Fruit fly (Drosophila melanogaster): ENCODE results near the gene ScsbetaA.
A peak's percentile ranks its signal among the peaks of the same experiment; 100 is the strongest.

ScsbetaA gene

DNA sequence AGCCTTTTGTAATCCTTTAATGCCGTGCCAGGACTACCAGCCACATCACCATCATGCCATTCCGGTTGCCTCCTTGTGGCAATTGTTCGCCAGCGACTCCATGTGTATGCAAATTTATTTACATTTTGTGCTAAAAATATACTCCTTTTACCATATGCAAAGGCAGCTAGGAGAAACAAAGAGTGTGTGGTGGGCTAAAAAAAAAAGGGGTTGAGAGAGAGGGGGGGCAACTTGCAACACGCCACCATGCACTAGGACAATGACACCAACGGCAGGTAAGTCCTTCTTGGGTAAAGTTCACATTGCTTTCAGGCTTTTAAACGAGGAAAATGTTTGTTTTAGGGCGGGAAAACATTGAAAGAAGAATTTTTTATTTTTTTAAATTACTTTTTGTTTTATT, 23.6 kb upstream of the ScsbetaA start:
- TF ChIP-seq Pif1B (GFP tag; optimal IDR thresholded peaks at IDR 0.05) (no peak), EcR (GFP tag; optimal IDR thresholded peaks at IDR 0.05) (peak; percentile 79), CG8301 (tag; optimal IDR thresholded peaks at IDR 0.05) (no peak)

DNA sequence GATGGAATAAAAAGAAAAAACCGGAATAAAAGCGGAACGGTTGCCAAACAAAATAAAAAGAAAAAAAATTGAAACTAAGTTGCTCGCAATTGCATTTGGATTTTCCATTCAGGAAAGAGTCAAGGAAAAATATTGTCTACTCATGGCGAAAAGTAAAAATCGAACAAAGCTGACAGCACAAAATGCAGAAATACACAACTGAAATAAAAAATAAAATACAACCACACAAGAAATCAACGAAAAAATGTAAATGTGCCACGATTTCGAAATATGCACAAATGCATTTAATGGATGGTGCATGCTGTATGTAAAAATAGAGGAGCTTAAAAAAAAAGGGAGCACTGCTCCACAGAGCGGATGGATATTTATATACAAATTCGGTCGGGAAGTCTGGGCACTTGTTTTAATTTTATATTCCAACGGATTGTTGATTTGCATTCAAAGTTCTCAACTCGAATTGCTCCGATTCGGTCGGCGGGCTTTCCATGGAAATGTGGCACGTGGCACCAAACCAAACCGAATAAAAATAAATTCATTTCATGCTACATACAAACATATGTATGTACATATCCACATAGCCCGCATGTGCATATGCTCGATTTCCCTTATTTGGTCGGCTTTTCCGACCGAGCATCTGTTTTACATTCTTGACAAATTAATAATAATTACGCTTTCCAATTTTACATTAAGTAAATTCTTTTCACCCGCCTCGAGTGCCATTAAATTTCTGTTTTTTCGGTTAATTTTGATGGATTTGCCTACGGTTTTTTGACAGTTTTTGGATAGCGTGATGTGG, 22.8 kb upstream of the ScsbetaA start:
- TF ChIP-seq CG32121 (GFP tag; IDR thresholded peaks at IDR 0.05) (no peak), rn (GFP tag; IDR thresholded peaks at IDR 0.05) (no peak), D1 (tag; optimal IDR thresholded peaks at IDR 0.05) (no peak), CG4496 (GFP tag; IDR thresholded peaks at IDR 0.05) (0 out of 3 replicates have a peak, but pooled peaks have one; percentile 28), fd96Ca (GFP tag; IDR thresholded peaks at IDR 0.05) (no peak), CG12605 (GFP tag; IDR thresholded peaks at IDR 0.05) (0 out of 2 replicates have a peak, but pooled peaks have one; percentile 26), Snoo (tag; optimal IDR thresholded peaks at IDR 0.05) (no peak), Ets98B (GFP tag; IDR thresholded peaks at IDR 0.05) (no peak; the same call in 1 of the 2 replicates)

DNA sequence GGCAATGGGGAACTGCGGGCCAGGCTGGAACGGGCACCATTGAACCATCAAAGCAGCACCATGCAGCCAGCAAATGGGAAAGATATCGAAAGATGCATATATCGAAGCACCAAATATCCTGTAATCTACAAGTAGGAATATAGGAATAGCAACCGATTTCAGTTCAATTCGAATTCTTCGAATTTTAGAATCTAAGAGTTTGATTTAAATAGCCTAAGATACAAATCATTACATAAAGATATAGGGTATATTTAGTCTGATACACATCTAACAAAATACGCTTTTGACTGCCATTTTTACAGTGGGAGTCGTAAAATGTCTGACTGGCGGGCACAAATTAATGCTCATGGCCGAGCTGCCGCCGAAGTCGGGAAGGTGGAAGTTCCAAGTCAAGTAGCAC, 19.7 kb upstream of the ScsbetaA start:
- TF ChIP-seq EcR (GFP tag; optimal IDR thresholded peaks at IDR 0.05) (no peak), CG4496 (GFP tag; IDR thresholded peaks at IDR 0.05) (peak; percentile 26; the same call in 1 of the 3 replicates), Pif1B (GFP tag; optimal IDR thresholded peaks at IDR 0.05) (no peak), fd96Ca (GFP tag; IDR thresholded peaks at IDR 0.05) (no peak), CG17806 (tag; optimal IDR thresholded peaks at IDR 0.05) (no peak), CG12605 (GFP tag; IDR thresholded peaks at IDR 0.05) (0 out of 2 replicates have a peak, but pooled peaks have one; percentile 23), D1 (tag; optimal IDR thresholded peaks at IDR 0.05) (no peak), CG9948 (tag; optimal IDR thresholded peaks at IDR 0.05) (peak; percentile 2), CG32121 (GFP tag; IDR thresholded peaks at IDR 0.05) (peak; percentile 53; the same call in 1 of the 2 replicates), Ets98B (GFP tag; IDR thresholded peaks at IDR 0.05) (no peak), Pif1A (GFP tag; optimal IDR thresholded peaks at IDR 0.05) (peak; percentile 1), CG15710 (tag; optimal IDR thresholded peaks at IDR 0.05) (no peak), CG8301 (tag; optimal IDR thresholded peaks at IDR 0.05) (peak; percentile 58), CG34367 (tag; optimal IDR thresholded peaks at IDR 0.05) (no peak), Snoo (tag; optimal IDR thresholded peaks at IDR 0.05) (no peak), rn (GFP tag; IDR thresholded peaks at IDR 0.05) (no peak), CG14655 (GFP tag; optimal IDR thresholded peaks at IDR 0.05) (peak; percentile 46)

DNA sequence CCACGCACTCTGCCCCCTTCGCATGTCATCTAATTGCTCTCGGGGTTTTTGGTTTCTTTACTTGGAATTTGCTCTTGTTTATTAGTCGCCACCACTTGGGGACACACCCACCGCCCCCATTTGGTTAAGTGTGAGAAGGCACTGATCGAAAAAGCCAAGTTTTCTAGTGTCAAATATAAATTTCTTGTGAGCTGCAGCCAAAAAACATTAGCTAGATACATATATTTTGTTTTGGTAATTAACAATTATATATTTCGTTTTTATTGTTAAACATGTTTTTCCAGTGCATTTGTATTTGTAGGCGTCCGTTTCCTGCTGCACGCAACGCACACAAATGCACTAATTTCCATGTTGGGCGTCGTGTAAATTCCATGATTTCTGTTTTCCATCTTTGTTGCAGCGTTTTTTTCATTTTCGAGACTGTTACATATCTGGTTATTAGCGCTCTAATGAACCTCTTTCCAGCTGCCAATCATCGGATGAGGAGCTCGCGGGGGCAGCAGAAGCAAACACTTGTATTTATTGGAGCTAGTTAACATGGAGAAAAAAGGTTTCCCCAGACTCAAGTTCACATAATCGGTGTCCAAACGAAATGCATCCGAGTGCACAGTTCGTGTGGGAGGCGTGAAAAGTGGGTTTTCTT, 18.3 kb upstream of the ScsbetaA start:
- TF ChIP-seq CG34367 (tag; optimal IDR thresholded peaks at IDR 0.05) (no peak), fd96Ca (GFP tag; IDR thresholded peaks at IDR 0.05) (peak; percentile 58; the same call in 2 of the 3 replicates), Ets98B (GFP tag; IDR thresholded peaks at IDR 0.05) (peak; percentile 79), CG4496 (GFP tag; IDR thresholded peaks at IDR 0.05) (peak; percentile 81), CG14655 (GFP tag; optimal IDR thresholded peaks at IDR 0.05) (peak; percentile 52), CG8159 (tag; optimal IDR thresholded peaks at IDR 0.05) (no peak), Pif1B (GFP tag; optimal IDR thresholded peaks at IDR 0.05) (no peak), CG12605 (GFP tag; IDR thresholded peaks at IDR 0.05) (peak; percentile 43), Pif1A (GFP tag; optimal IDR thresholded peaks at IDR 0.05) (peak; percentile 51), D1 (tag; optimal IDR thresholded peaks at IDR 0.05) (no peak), CG32121 (GFP tag; IDR thresholded peaks at IDR 0.05) (peak; percentile 68), CG15710 (tag; optimal IDR thresholded peaks at IDR 0.05) (no peak)

DNA sequence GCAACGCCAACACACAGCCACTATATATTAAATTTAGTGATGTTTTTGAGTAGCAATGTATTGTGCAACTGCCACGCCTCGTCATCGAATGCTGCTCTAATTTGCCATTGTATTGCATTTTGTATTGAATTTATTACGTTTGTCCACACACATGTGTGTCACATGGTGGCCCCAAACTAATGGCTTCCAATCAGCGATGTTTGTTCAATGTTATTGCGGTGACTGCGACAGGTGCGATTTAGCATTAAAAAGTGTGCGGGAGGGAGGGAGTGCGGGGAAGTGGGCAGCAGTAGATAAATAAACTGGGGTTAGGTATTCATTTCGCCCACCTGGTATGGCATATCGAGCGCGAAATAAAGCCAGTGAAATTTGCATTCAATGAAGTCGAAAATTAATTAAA, 16.6 kb upstream of the ScsbetaA start:
- no peak for TF ChIP-seq CG15710 (tag; optimal IDR thresholded peaks at IDR 0.05)
- no peak for TF ChIP-seq fd96Ca (GFP tag; IDR thresholded peaks at IDR 0.05)
- no peak for TF ChIP-seq CG14655 (GFP tag; optimal IDR thresholded peaks at IDR 0.05)
- TF ChIP-seq CG32121 (GFP tag; IDR thresholded peaks at IDR 0.05), result no peak
- no peak for TF ChIP-seq rn (GFP tag; IDR thresholded peaks at IDR 0.05)
- TF ChIP-seq gl (tag; optimal IDR thresholded peaks at IDR 0.05), result no peak
- TF ChIP-seq CG10348 (GFP tag; IDR thresholded peaks at IDR 0.05), result no peak
- no peak for TF ChIP-seq EcR (GFP tag; optimal IDR thresholded peaks at IDR 0.05)
- TF ChIP-seq CG12605 (GFP tag; IDR thresholded peaks at IDR 0.05), result no peak
- TF ChIP-seq D1 (tag; optimal IDR thresholded peaks at IDR 0.05), result no peak
- TF ChIP-seq Ets98B (GFP tag; IDR thresholded peaks at IDR 0.05), result no peak
- no peak for TF ChIP-seq CG9948 (tag; optimal IDR thresholded peaks at IDR 0.05)
- TF ChIP-seq CG8159 (tag; optimal IDR thresholded peaks at IDR 0.05), result no peak
- TF ChIP-seq CG17806 (tag; optimal IDR thresholded peaks at IDR 0.05), result no peak
- no peak for TF ChIP-seq CG8301 (tag; optimal IDR thresholded peaks at IDR 0.05)
- TF ChIP-seq Pif1A (GFP tag; optimal IDR thresholded peaks at IDR 0.05), result no peak
- no peak for TF ChIP-seq Snoo (tag; optimal IDR thresholded peaks at IDR 0.05)

DNA sequence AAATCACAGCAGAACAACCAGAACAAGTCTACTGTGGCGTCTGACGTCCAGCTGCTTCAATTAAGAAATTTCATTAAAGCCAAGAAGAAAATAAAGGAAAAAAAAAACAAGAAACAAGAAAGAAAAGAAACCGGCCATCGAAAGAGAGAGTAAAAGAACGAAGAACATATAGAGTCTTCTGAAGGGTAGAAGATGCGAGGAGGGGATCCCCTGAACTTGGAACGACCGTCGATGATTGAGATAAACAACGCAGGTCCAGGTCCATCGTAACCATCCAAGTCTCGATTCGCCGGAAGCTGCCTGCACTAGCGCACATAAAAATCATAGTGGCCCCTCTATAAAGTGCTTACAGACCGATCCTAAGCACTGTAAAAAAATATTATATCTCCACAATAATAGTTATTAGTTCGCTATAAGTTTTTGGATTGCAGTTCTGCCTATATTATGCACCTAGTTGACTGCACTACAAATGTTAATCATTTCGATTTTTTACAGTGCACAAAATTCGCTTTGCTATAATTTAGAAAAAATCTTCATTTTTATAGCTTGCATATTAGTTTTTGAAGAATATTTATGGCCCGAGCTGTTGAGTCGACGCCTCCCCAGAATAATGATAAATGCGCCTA, 15.8 kb upstream of the ScsbetaA start:
- TF ChIP-seq CG14655 (GFP tag; optimal IDR thresholded peaks at IDR 0.05) (peak; percentile 89), gl (tag; optimal IDR thresholded peaks at IDR 0.05) (peak; percentile 49), CG8159 (tag; optimal IDR thresholded peaks at IDR 0.05) (peak; percentile 66), CG12605 (GFP tag; IDR thresholded peaks at IDR 0.05) (peak; percentile 31; the same call in 1 of the 2 replicates), CG32121 (GFP tag; IDR thresholded peaks at IDR 0.05) (0 out of 2 replicates have a peak, but pooled peaks have one; percentile 26), CG4496 (GFP tag; IDR thresholded peaks at IDR 0.05) (peak; percentile 78; the same call in 2 of the 3 replicates), CG34367 (tag; optimal IDR thresholded peaks at IDR 0.05) (peak; percentile 39), Ets98B (GFP tag; IDR thresholded peaks at IDR 0.05) (no peak), CG13204 (GFP tag; optimal IDR thresholded peaks at IDR 0.05) (peak; percentile 53), CG8301 (tag; optimal IDR thresholded peaks at IDR 0.05) (peak; percentile 49), Snoo (tag; optimal IDR thresholded peaks at IDR 0.05) (no peak), fd96Ca (GFP tag; IDR thresholded peaks at IDR 0.05) (no peak), CG10348 (GFP tag; IDR thresholded peaks at IDR 0.05) (no peak), rn (GFP tag; IDR thresholded peaks at IDR 0.05) (no peak), EcR (GFP tag; optimal IDR thresholded peaks at IDR 0.05) (peak; percentile 54), Pif1A (GFP tag; optimal IDR thresholded peaks at IDR 0.05) (peak; percentile 63), CG15710 (tag; optimal IDR thresholded peaks at IDR 0.05) (peak; percentile 36), CG9948 (tag; optimal IDR thresholded peaks at IDR 0.05) (peak; percentile 90), CG17806 (tag; optimal IDR thresholded peaks at IDR 0.05) (peak; percentile 91), D1 (tag; optimal IDR thresholded peaks at IDR 0.05) (peak; percentile 83), Pif1B (GFP tag; optimal IDR thresholded peaks at IDR 0.05) (peak; percentile 46)
